Worm (Caenorhabditis elegans): Measurements from ENCODE around the gene snt-3.

The snt-3 gene

ce11 chrV:1349802-1350201 lies 21.0 kb downstream of the snt-3 start:
- TF ChIP-seq ama-1 (optimal IDR thresholded peaks at IDR 0.05) (no peak), scrt-1 (GFP tag; IDR thresholded peaks at IDR 0.05) (no peak), hnd-1 (tag; optimal IDR thresholded peaks at IDR 0.05) (no peak), ceh-13 (GFP tag; optimal IDR thresholded peaks at IDR 0.05) (no peak), pes-1 (GFP tag; IDR thresholded peaks at IDR 0.05) (no peak), tra-4 (tag; optimal IDR thresholded peaks at IDR 0.05) (no peak), tbx-11 (GFP tag; IDR thresholded peaks at IDR 0.05) (no peak), aly-1 (tag; optimal IDR thresholded peaks at IDR 0.05) (no peak), hmg-4 (GFP tag; optimal IDR thresholded peaks at IDR 0.05) (no peak), flt-1 (GFP tag; IDR thresholded peaks at IDR 0.05) (no peak), ets-7 (tag; optimal IDR thresholded peaks at IDR 0.05) (no peak), B0310.2 (tag; optimal IDR thresholded peaks at IDR 0.05) (no peak)

DNA sequence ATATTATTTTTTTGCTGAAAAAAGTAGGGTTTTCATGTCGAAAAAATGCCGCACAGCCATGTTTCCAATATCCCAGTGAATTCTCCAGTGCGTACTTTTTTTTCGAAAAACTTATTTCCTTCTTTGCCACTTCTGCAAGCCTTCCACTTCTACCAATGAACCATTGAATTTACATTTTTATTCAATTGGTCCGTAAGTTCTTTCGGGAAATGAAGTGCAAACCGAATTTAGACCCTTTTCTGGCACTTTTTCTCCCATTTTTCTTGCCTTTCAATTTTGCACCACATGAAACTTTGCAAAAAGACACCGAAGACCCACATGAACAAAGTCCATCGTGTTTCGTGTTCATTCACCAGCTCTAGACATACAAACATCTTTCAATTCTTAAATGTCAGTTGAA lies 28.1 kb downstream of the snt-3 start:
- TF ChIP-seq aly-1 (tag; optimal IDR thresholded peaks at IDR 0.05) = no peak
- no peak for TF ChIP-seq flt-1 (GFP tag; IDR thresholded peaks at IDR 0.05)
- no peak for TF ChIP-seq tra-4 (tag; optimal IDR thresholded peaks at IDR 0.05)
- no peak for TF ChIP-seq B0310.2 (tag; optimal IDR thresholded peaks at IDR 0.05)
- no peak for TF ChIP-seq ama-1 (optimal IDR thresholded peaks at IDR 0.05)
- TF ChIP-seq hnd-1 (tag; optimal IDR thresholded peaks at IDR 0.05) = no peak
- TF ChIP-seq tbx-37 (GFP tag; conservative IDR thresholded peaks at IDR 0.05) = no peak
- no peak for TF ChIP-seq ets-7 (tag; optimal IDR thresholded peaks at IDR 0.05)
- no peak for TF ChIP-seq ceh-36 (tag; optimal IDR thresholded peaks at IDR 0.05)
- TF ChIP-seq tbx-11 (GFP tag; IDR thresholded peaks at IDR 0.05) = no peak
- TF ChIP-seq pes-1 (GFP tag; IDR thresholded peaks at IDR 0.05) = no peak
- TF ChIP-seq sea-1 (GFP tag; conservative IDR thresholded peaks at IDR 0.05) = no peak
- TF ChIP-seq F13C5.2 (tag; optimal IDR thresholded peaks at IDR 0.05) = no peak
- no peak for TF ChIP-seq hmg-4 (GFP tag; optimal IDR thresholded peaks at IDR 0.05)
- TF ChIP-seq scrt-1 (GFP tag; IDR thresholded peaks at IDR 0.05) = no peak
- no peak for TF ChIP-seq ceh-13 (GFP tag; optimal IDR thresholded peaks at IDR 0.05)
- no peak for TF ChIP-seq hmbx-1 (tag; optimal IDR thresholded peaks at IDR 0.05)

DNA sequence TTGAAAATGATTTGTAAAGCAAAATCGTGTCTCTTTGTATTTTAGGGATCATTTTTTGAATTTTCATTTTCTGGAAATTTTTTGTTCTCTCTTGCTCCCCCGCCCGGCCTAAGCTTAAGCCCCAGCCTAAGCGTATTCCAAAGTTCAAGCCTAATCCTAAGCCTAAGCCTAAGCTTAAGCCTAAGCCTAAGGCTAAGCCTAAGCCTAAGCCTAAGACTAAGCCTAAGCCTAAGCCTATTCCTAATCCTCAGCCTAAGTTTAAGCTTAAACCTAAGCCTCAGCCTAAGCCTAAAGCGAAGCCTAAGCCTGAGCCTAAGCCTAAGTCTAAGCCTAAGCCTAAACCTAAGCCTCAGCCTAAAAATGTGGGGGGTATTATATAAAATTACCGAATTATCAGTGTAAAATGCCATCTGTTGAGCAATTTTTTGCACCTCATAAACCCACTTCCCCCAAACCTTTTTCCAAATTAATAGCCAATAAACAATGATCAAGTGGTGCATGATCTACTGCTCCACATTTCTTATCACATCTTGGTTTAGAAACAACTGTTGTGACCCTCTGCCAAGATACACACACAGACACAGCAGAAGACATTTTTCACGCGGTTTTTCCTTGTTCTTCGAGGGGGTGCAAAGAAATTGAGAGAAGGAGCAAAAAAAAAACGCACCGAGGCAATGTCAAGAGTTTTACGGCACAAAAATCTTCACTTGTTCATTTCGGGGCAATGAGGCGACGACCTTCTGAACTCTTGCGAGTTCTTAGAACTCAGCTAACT lies 29.4 kb downstream of the snt-3 start:
- TF ChIP-seq tbx-37 (GFP tag; conservative IDR thresholded peaks at IDR 0.05) (no peak), F13C5.2 (tag; optimal IDR thresholded peaks at IDR 0.05) (no peak), ceh-36 (tag; optimal IDR thresholded peaks at IDR 0.05) (peak; percentile 92), ets-7 (tag; optimal IDR thresholded peaks at IDR 0.05) (no peak), hnd-1 (tag; optimal IDR thresholded peaks at IDR 0.05) (no peak), ama-1 (optimal IDR thresholded peaks at IDR 0.05) (no peak)

DNA sequence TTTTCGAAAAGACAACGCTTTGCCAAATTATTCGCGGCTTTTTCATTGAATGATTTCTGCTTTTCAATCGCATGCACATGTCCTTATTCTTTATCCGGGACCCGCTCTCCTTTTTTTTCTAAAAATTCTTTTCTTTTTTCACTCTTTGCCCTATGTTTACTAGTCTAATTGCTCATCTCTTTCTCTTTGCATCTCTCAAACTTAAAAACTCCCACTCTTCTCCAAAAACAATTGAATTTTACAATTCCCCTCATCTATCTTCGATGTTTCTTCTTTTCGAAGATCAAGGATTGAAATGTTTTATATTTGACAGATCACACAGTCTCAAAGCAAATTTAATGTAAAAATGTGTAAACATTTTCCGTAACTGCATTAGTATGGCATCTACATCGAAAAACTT lies 33.1 kb downstream of the snt-3 start:
- TF ChIP-seq pes-1 (GFP tag; IDR thresholded peaks at IDR 0.05) = no peak
- no peak for TF ChIP-seq scrt-1 (GFP tag; IDR thresholded peaks at IDR 0.05)
- no peak for TF ChIP-seq ama-1 (optimal IDR thresholded peaks at IDR 0.05)
- no peak for TF ChIP-seq hmbx-1 (tag; optimal IDR thresholded peaks at IDR 0.05)
- no peak for TF ChIP-seq sea-1 (GFP tag; conservative IDR thresholded peaks at IDR 0.05)
- TF ChIP-seq flt-1 (GFP tag; IDR thresholded peaks at IDR 0.05) = no peak
- no peak for TF ChIP-seq aly-1 (tag; optimal IDR thresholded peaks at IDR 0.05)
- TF ChIP-seq tbx-11 (GFP tag; IDR thresholded peaks at IDR 0.05) = no peak
- TF ChIP-seq hmg-4 (GFP tag; optimal IDR thresholded peaks at IDR 0.05) = no peak
- TF ChIP-seq F13C5.2 (tag; optimal IDR thresholded peaks at IDR 0.05) = no peak
- no peak for TF ChIP-seq ceh-36 (tag; optimal IDR thresholded peaks at IDR 0.05)
- TF ChIP-seq ets-7 (tag; optimal IDR thresholded peaks at IDR 0.05) = no peak
- TF ChIP-seq tra-4 (tag; optimal IDR thresholded peaks at IDR 0.05) = no peak
- no peak for TF ChIP-seq B0310.2 (tag; optimal IDR thresholded peaks at IDR 0.05)
- no peak for TF ChIP-seq hnd-1 (tag; optimal IDR thresholded peaks at IDR 0.05)
- TF ChIP-seq tbx-37 (GFP tag; conservative IDR thresholded peaks at IDR 0.05) = no peak

DNA sequence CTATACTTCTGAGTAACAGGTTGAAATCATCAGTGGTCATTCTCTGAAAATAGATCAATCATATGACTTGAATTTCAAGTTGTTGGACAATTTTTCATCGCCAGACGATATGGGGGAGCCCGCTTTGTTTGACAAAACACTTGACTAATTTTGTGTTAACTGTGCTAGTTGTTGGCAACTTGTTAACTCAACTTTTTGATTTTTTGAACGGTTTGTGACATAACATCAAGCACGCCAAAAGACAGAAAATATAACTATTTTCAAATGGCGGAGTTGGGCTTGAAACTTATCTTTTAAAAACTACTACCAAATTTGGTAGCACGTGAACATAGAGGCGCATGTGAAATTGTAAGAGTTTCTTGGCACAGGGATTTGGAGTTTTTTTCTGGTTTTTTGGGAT lies 34.9 kb downstream of the snt-3 start:
- no peak for TF ChIP-seq hnd-1 (tag; optimal IDR thresholded peaks at IDR 0.05)
- TF ChIP-seq ets-7 (tag; optimal IDR thresholded peaks at IDR 0.05) = no peak
- no peak for TF ChIP-seq tra-4 (tag; optimal IDR thresholded peaks at IDR 0.05)
- no peak for TF ChIP-seq B0310.2 (tag; optimal IDR thresholded peaks at IDR 0.05)
- no peak for TF ChIP-seq ceh-13 (GFP tag; optimal IDR thresholded peaks at IDR 0.05)

- TF ChIP-seq ceh-13 (GFP tag; optimal IDR thresholded peaks at IDR 0.05) (no peak), scrt-1 (GFP tag; IDR thresholded peaks at IDR 0.05) (no peak), hnd-1 (tag; optimal IDR thresholded peaks at IDR 0.05) (no peak)
Measured at ce11 chrV:1327317-1327716, 43.5 kb downstream of the snt-3 start.

- no peak for TF ChIP-seq ets-7 (tag; optimal IDR thresholded peaks at IDR 0.05)
- TF ChIP-seq scrt-1 (GFP tag; IDR thresholded peaks at IDR 0.05) = no peak
- no peak for TF ChIP-seq tbx-37 (GFP tag; conservative IDR thresholded peaks at IDR 0.05)
- no peak for TF ChIP-seq F13C5.2 (tag; optimal IDR thresholded peaks at IDR 0.05)
- no peak for TF ChIP-seq B0310.2 (tag; optimal IDR thresholded peaks at IDR 0.05)
- no peak for TF ChIP-seq hnd-1 (tag; optimal IDR thresholded peaks at IDR 0.05)
- no peak for TF ChIP-seq hmg-4 (GFP tag; optimal IDR thresholded peaks at IDR 0.05)
- no peak for TF ChIP-seq flt-1 (GFP tag; IDR thresholded peaks at IDR 0.05)
- no peak for TF ChIP-seq ceh-13 (GFP tag; optimal IDR thresholded peaks at IDR 0.05)
- no peak for TF ChIP-seq pes-1 (GFP tag; IDR thresholded peaks at IDR 0.05)
- no peak for TF ChIP-seq hmbx-1 (tag; optimal IDR thresholded peaks at IDR 0.05)
- no peak for TF ChIP-seq ceh-36 (tag; optimal IDR thresholded peaks at IDR 0.05)
- no peak for TF ChIP-seq aly-1 (tag; optimal IDR thresholded peaks at IDR 0.05)
- TF ChIP-seq tbx-11 (GFP tag; IDR thresholded peaks at IDR 0.05) = no peak
- no peak for TF ChIP-seq tra-4 (tag; optimal IDR thresholded peaks at IDR 0.05)
Measured at ce11 chrV:1326067-1326466, 44.7 kb downstream of the snt-3 start.

- no peak for TF ChIP-seq ceh-36 (tag; optimal IDR thresholded peaks at IDR 0.05)
- TF ChIP-seq hnd-1 (tag; optimal IDR thresholded peaks at IDR 0.05) = no peak
- TF ChIP-seq tbx-37 (GFP tag; conservative IDR thresholded peaks at IDR 0.05) = no peak
- TF ChIP-seq tbx-11 (GFP tag; IDR thresholded peaks at IDR 0.05) = no peak
- TF ChIP-seq ama-1 (optimal IDR thresholded peaks at IDR 0.05) = no peak
- no peak for TF ChIP-seq hmg-4 (GFP tag; optimal IDR thresholded peaks at IDR 0.05)
- no peak for TF ChIP-seq flt-1 (GFP tag; IDR thresholded peaks at IDR 0.05)
- TF ChIP-seq sea-1 (GFP tag; conservative IDR thresholded peaks at IDR 0.05) = no peak
- no peak for TF ChIP-seq ceh-13 (GFP tag; optimal IDR thresholded peaks at IDR 0.05)
- TF ChIP-seq B0310.2 (tag; optimal IDR thresholded peaks at IDR 0.05) = no peak
- no peak for TF ChIP-seq tra-4 (tag; optimal IDR thresholded peaks at IDR 0.05)
Measured at ce11 chrV:1321776-1322175, 49.0 kb downstream of the snt-3 start.
